Fruit fly (Drosophila melanogaster) whole organism, embryonic: ENCODE data around the gene phtm.
A peak's percentile ranks its signal among the peaks of the same experiment; 100 is the strongest.

ENCODE experiments used
- Bgb ChIP-seq: fragments of 200-800 bp; sonication (Bioruptor generic); IDR thresholded peaks from 2 replicates; pipeline ENCODE4 v1.3.6; 2022; ENCODE audit warnings: missing biosample characterization, missing genetic modification characterization; ENCODE audit not compliant: partially characterized antibody
- CG11504 ChIP-seq: fragments of 200-800 bp; sonication (Bioruptor generic); optimal IDR thresholded peaks from 3 replicates; lab custom pipeline; 2019; ENCODE audit warnings: missing biosample characterization, mild to moderate bottlenecking, missing genetic modification characterization, moderate library complexity
- CG14014 ChIP-seq: fragments of 200-800 bp; sonication (Bioruptor generic); IDR thresholded peaks from 2 replicates; pipeline ENCODE4 v1.3.6; 2022; ENCODE audit warnings: missing biosample characterization, missing genetic modification characterization
- CG7786 ChIP-seq: fragments of 200-800 bp; sonication (Bioruptor generic); optimal IDR thresholded peaks from 2 replicates; lab custom pipeline; 2016; ENCODE audit warnings: missing biosample characterization, missing genetic modification characterization
- Deaf1 ChIP-seq: fragments of 200-800 bp; optimal IDR thresholded peaks from 3 replicates; lab custom pipeline; 2019; ENCODE audit warnings: missing biosample characterization, mild to moderate bottlenecking, missing genetic modification characterization, moderate library complexity
- cg ChIP-seq: fragments of 200-800 bp; sonication (Bioruptor generic); optimal IDR thresholded peaks from 3 replicates; lab custom pipeline; 2019; ENCODE audit warnings: missing biosample characterization, mild to moderate bottlenecking, missing genetic modification characterization, moderate library complexity
- gcm2 ChIP-seq: fragments of 200-800 bp; sonication (Bioruptor generic); optimal IDR thresholded peaks from 2 replicates; lab custom pipeline; 2016; ENCODE audit warnings: missing biosample characterization, missing genetic modification characterization
- scrt ChIP-seq: fragments of 200-800 bp; sonication (Bioruptor generic); optimal IDR thresholded peaks from 2 replicates; lab custom pipeline; 2018; ENCODE audit warnings: missing biosample characterization, mild to moderate bottlenecking, missing genetic modification characterization, moderate library complexity

Gene phtm

DNA sequence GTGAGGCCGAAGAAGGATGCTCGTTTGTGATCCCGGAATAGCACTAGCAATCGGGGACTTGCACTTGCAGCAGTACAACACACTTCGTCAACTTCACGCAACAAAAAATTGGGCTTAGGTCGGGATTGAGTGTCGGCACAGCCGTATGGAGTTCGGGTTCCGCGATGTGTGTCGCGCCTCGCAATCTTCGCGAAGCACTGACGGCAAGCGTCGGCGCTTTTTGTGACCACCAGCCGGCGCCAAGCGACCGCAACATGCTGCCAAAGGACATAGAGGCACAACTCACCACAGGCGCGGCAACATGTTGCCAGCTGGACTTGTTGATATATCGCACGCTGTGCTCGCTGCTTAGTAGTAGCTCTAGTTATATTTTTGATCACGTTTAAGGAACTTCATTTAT lies 40.7 kb downstream of the phtm start, which contains the start of gene CCKLR-17D1:
TSS of gene CCKLR-17D1 (minus strand) at position 303 of the 400 bp plus-strand sequence.
- TF ChIP-seq CG7786 (GFP tag; lab: Kevin White, UChicago) (no peak), Deaf1 (tag; lab: Kevin White, UChicago) (peak; percentile 73), CG14014 (GFP tag; lab: Robert Waterston, UW) (no peak), Bgb (GFP tag; lab: Robert Waterston, UW) (no peak), gcm2 (GFP tag; lab: Kevin White, UChicago) (no peak), scrt (GFP tag; lab: Kevin White, UChicago) (peak; percentile 26), cg (GFP tag; lab: Kevin White, UChicago) (no peak), CG11504 (tag; lab: Kevin White, UChicago) (peak; percentile 94)
